Fruit fly (Drosophila melanogaster) whole organism, wandering third instar larva: ENCODE data around the gene CG31848.

Experiments
- CrebA ChIP-seq: fragments of 200-800 bp; sonication (Bioruptor generic); optimal IDR thresholded peaks from 2 replicates; lab custom pipeline; 2016; ENCODE audit warnings: missing biosample characterization, mild to moderate bottlenecking, missing genetic modification characterization, borderline replicate concordance
- Myc ChIP-seq: fragments of >200 bp; optimal IDR thresholded peaks from 2 replicates; lab custom pipeline; 2017
- dl ChIP-seq, 2 experiments: fragments of 175-275, 200-275 bp in 1 of 2; fragments of 200-275 bp in 1 of 2; sonication (Bioruptor generic); optimal IDR thresholded peaks; lab custom pipeline; 2018; ENCODE audit warnings: mild to moderate bottlenecking in 2 of 2, missing biosample characterization in 2 of 2, missing genetic modification characterization in 2 of 2, moderate library complexity in 2 of 2; ENCODE audit not compliant: partially characterized antibody in 2 of 2, insufficient read depth in 1 of 2
- dsf ChIP-seq: sonication (Bioruptor generic); optimal IDR thresholded peaks from 2 replicates; lab custom pipeline; 2016; ENCODE audit warnings: missing biosample characterization, missing genetic modification characterization, borderline replicate concordance
- foxo ChIP-seq, 2 experiments: fragments of 200-800 bp; sonication (Bioruptor generic); optimal IDR thresholded peaks; 2 replicates in 1 of 2; 3 replicates in 1 of 2; lab custom pipeline; 2016 to 2017; ENCODE audit warnings: missing biosample characterization in 2 of 2, missing genetic modification characterization in 2 of 2
- fru ChIP-seq: fragments of 200-800 bp; sonication (Bioruptor generic); optimal IDR thresholded peaks from 3 replicates; lab custom pipeline; 2016; ENCODE audit warnings: missing biosample characterization, mild to moderate bottlenecking, missing genetic modification characterization
- h ChIP-seq: fragments of 200-800 bp; sonication (Bioruptor generic); optimal IDR thresholded peaks from 3 replicates; lab custom pipeline; 2016; ENCODE audit warnings: missing biosample characterization, mild to moderate bottlenecking, missing genetic modification characterization
- psq ChIP-seq: fragments of 200-800 bp; sonication (Bioruptor generic); optimal IDR thresholded peaks from 3 replicates; lab custom pipeline; 2017; ENCODE audit warnings: missing biosample characterization, mild to moderate bottlenecking, missing genetic modification characterization, moderate library complexity
- rgr ChIP-seq: fragments of 200-800 bp; sonication (Bioruptor generic); optimal IDR thresholded peaks from 3 replicates; lab custom pipeline; 2016; ENCODE audit warnings: missing biosample characterization, mild to moderate bottlenecking, missing genetic modification characterization

DNA sequence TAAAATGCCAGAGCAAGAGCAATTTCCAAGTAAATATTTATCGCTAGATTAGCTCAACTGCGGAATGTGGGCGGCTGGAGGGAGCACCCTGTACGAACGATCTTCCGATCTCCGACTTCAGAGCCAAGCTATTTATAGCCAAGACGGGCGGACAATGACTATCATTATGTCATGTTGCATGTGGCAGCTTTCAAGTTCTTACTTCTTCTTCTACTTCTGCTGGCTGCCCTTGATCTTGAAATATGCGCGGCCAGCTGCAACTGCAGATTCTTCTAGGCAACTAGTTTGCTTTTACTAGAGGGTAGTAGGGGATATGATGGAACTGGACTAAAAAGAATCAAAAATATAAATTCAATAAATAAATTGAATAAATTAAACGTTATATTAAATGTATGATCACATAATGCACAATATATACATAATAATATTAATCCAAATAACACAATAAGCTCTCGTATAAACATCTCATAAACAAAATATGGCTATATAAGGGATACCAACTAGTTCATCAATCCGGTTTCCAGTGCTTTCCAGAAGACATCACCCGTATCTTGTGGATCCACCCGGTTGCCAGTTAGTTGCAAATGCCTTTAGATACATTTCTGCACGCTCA lies 2.5 kb upstream of the CG31848 start:
- TF ChIP-seq Myc: no peak
- no peak for TF ChIP-seq foxo (GFP tag; optimal IDR thresholded peaks at IDR 0.05; lab: Kevin White, UChicago)
- TF ChIP-seq rgr (GFP tag; lab: Kevin White, UChicago): no peak
- TF ChIP-seq dl (GFP tag; optimal IDR thresholded peaks at IDR 0.05; lab: Kevin White, UChicago; ENCODE audit: insufficient read depth in 1 of 2, partially characterized antibody in 2 of 2): no peak
- no peak for TF ChIP-seq CrebA
- TF ChIP-seq h: no peak
- TF ChIP-seq psq: no peak
- TF ChIP-seq fru (GFP tag; lab: Kevin White, UChicago): no peak
- TF ChIP-seq dsf (GFP tag; lab: Kevin White, UChicago): no peak
